Worm (Caenorhabditis elegans): ENCODE measurements around the gene idpp-12.

DNA sequence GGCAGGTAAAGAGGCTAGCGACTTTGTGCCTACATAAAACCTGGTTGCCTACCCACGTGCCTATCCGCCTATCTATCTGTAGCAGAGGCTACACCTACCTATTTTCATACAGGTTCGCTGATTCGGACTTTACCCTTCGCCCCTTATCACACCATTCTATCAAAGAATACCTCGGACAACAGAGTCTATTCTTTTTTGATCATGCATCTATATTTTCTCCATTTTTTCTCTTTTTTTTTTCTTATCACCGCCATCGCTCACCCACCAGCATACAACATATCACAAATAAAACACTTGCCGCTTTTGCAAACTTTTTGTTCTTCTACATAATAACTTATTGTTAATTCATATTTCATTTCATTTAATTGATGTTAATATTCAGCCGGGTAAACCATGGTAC lies 45.3 kb upstream of the idpp-12 start, which contains the start of gene T26C12.1:
- TF ChIP-seq lsy-27 (tag; optimal IDR thresholded peaks at IDR 0.05; ENCODE audit: borderline replicate concordance, insufficient read depth) (no peak), F23B12.7 (tag; optimal IDR thresholded peaks at IDR 0.05; ENCODE audit: insufficient read depth) (no peak), ZK185.1 (tag; optimal IDR thresholded peaks at IDR 0.05; ENCODE audit: poor library complexity, severe bottlenecking) (no peak), him-1 (tag; optimal IDR thresholded peaks at IDR 0.05) (no peak), unc-62 (GFP tag; optimal IDR thresholded peaks at IDR 0.05) (no peak), ama-1 (optimal IDR thresholded peaks at IDR 0.05) (no peak), ama-1 (GFP tag; optimal IDR thresholded peaks at IDR 0.05) (no peak), nhr-27 (tag; optimal IDR thresholded peaks at IDR 0.05) (no peak)
